Fruit fly (Drosophila melanogaster) whole organism, embryonic: ENCODE measurements around the gene CG5521.

Experiments
- ATbp ChIP-seq: fragments of 200-800 bp; sonication (Bioruptor generic); optimal IDR thresholded peaks from 2 replicates; lab custom pipeline; 2017; ENCODE audit warnings: missing biosample characterization, mild to moderate bottlenecking, missing genetic modification characterization, missing genetic modification reagents
- Abd-B ChIP-seq: fragments of 200-800 bp; sonication (Bioruptor generic); optimal IDR thresholded peaks from 2 replicates; lab custom pipeline; 2018; ENCODE audit warnings: missing biosample characterization, mild to moderate bottlenecking, missing genetic modification characterization, moderate library complexity
- Antp ChIP-seq: fragments of 200-800 bp; sonication (Bioruptor generic); optimal IDR thresholded peaks from 3 replicates; lab custom pipeline; 2016; ENCODE audit warnings: missing biosample characterization, missing genetic modification characterization
- BtbVII ChIP-seq: fragments of 200-800 bp; sonication (Bioruptor generic); optimal IDR thresholded peaks from 3 replicates; lab custom pipeline; 2017; ENCODE audit warnings: missing biosample characterization, mild to moderate bottlenecking, missing genetic modification characterization
- Bteb2 ChIP-seq: fragments of 200-800 bp; sonication (Bioruptor generic); optimal IDR thresholded peaks from 2 replicates; lab custom pipeline; 2016; ENCODE audit warnings: missing biosample characterization, missing genetic modification characterization
- CG12071 ChIP-seq: fragments of 200-800 bp; sonication (Bioruptor generic); optimal IDR thresholded peaks from 3 replicates; lab custom pipeline; 2018; ENCODE audit warnings: missing biosample characterization, mild to moderate bottlenecking, missing genetic modification characterization
- CG12299 ChIP-seq: fragments of 200-800 bp; sonication (Bioruptor generic); optimal IDR thresholded peaks from 2 replicates; lab custom pipeline; 2018; ENCODE audit warnings: missing biosample characterization, mild to moderate bottlenecking, missing genetic modification characterization
- CG12391 ChIP-seq: fragments of 200-800 bp; sonication (Bioruptor generic); optimal IDR thresholded peaks from 3 replicates; lab custom pipeline; 2018; ENCODE audit warnings: missing biosample characterization, mild to moderate bottlenecking, missing genetic modification characterization, moderate library complexity
- CG13287 ChIP-seq: fragments of 200-800 bp; sonication (Bioruptor generic); IDR thresholded peaks from 2 replicates; pipeline ENCODE4 v1.3.6; 2022; ENCODE audit warnings: missing biosample characterization, missing genetic modification characterization; ENCODE audit not compliant: partially characterized antibody
- CG16815 ChIP-seq: fragments of 200-800 bp; sonication (Bioruptor generic); optimal IDR thresholded peaks from 3 replicates; lab custom pipeline; 2017; ENCODE audit warnings: missing biosample characterization, mild to moderate bottlenecking, missing genetic modification characterization
- CG17829 ChIP-seq: fragments of 200-800 bp; optimal IDR thresholded peaks from 2 replicates; lab custom pipeline; 2019; ENCODE audit warnings: missing biosample characterization, mild to moderate bottlenecking, missing genetic modification characterization, moderate library complexity
- CG18011 ChIP-seq: fragments of 200-800 bp; sonication (Bioruptor generic); optimal IDR thresholded peaks from 2 replicates; lab custom pipeline; 2017; ENCODE audit warnings: missing biosample characterization, missing genetic modification characterization, mild to moderate bottlenecking, moderate library complexity, missing genotype
- CG3065 ChIP-seq: fragments of 200-800 bp; sonication (Bioruptor generic); optimal IDR thresholded peaks from 2 replicates; lab custom pipeline; 2016; ENCODE audit warnings: missing biosample characterization, missing genetic modification characterization
- CG32532 ChIP-seq: fragments of 200-800 bp; sonication (Bioruptor generic); IDR thresholded peaks from 2 replicates; pipeline ENCODE4 v1.3.6; 2022; ENCODE audit warnings: missing biosample characterization, missing genetic modification characterization
- CG32767 ChIP-seq: fragments of 200-800 bp; sonication (Bioruptor generic); IDR thresholded peaks from 2 replicates; pipeline ENCODE4 v1.3.6; 2022; ENCODE audit warnings: missing biosample characterization, missing genetic modification characterization
- CG4424 ChIP-seq: fragments of 200-800 bp; sonication (Bioruptor generic); optimal IDR thresholded peaks from 3 replicates; lab custom pipeline; 2016; ENCODE audit warnings: missing biosample characterization, missing genetic modification characterization
- CG9215 ChIP-seq: fragments of 200-800 bp; sonication (Bioruptor generic); IDR thresholded peaks from 2 replicates; pipeline ENCODE4 v1.3.6; 2022; ENCODE audit warnings: missing biosample characterization, missing genetic modification characterization
- CG9609 ChIP-seq: fragments of 200-800 bp; sonication (Bioruptor generic); optimal IDR thresholded peaks from 3 replicates; lab custom pipeline; 2016; ENCODE audit warnings: missing biosample characterization, missing genetic modification characterization
- CG9932 ChIP-seq: fragments of 200-800 bp; sonication (Bioruptor generic); IDR thresholded peaks from 2 replicates; pipeline ENCODE4 v1.3.6; 2022; ENCODE audit warnings: missing biosample characterization, missing genetic modification characterization
- Camta ChIP-seq: fragments of 200-800 bp; sonication (Bioruptor generic); optimal IDR thresholded peaks from 2 replicates; lab custom pipeline; 2016; ENCODE audit warnings: missing biosample characterization, missing genetic modification characterization
- Dek ChIP-seq: fragments of 200-800 bp; sonication (Bioruptor generic); optimal IDR thresholded peaks from 3 replicates; lab custom pipeline; 2019; ENCODE audit warnings: missing biosample characterization, mild to moderate bottlenecking, missing genetic modification characterization, moderate library complexity
- Dll ChIP-seq: fragments of 200-800 bp; sonication (Bioruptor generic); IDR thresholded peaks from 4 replicates; pipeline ENCODE4 v1.3.6; 2022; ENCODE audit warnings: missing biosample characterization, missing genetic modification characterization; ENCODE audit not compliant: partially characterized antibody
- Drgx ChIP-seq: fragments of 200-800 bp; sonication (Bioruptor generic); IDR thresholded peaks from 2 replicates; pipeline ENCODE4 v1.3.6; 2022; ENCODE audit warnings: missing biosample characterization, missing genetic modification characterization
- Ets97D ChIP-seq: fragments of 200-800 bp; sonication (Bioruptor generic); optimal IDR thresholded peaks from 3 replicates; lab custom pipeline; 2016; ENCODE audit warnings: missing biosample characterization, missing genetic modification characterization
- Fer1 ChIP-seq: fragments of 200-800 bp; sonication (Bioruptor generic); optimal IDR thresholded peaks from 2 replicates; lab custom pipeline; 2017; ENCODE audit warnings: missing biosample characterization, mild to moderate bottlenecking, missing genetic modification characterization
- HLH54F ChIP-seq: fragments of 200-800 bp; sonication (Bioruptor generic); optimal IDR thresholded peaks from 3 replicates; lab custom pipeline; 2016; ENCODE audit warnings: missing biosample characterization, missing genetic modification characterization
- Hmx ChIP-seq: fragments of 200-800 bp; sonication (Bioruptor generic); optimal IDR thresholded peaks from 2 replicates; lab custom pipeline; 2016; ENCODE audit warnings: missing biosample characterization, missing genetic modification characterization
- Hr3 ChIP-seq: fragments of 200-800 bp; sonication (Bioruptor generic); optimal IDR thresholded peaks from 3 replicates; lab custom pipeline; 2016; ENCODE audit warnings: missing biosample characterization, missing genetic modification characterization
- Mes4 ChIP-seq: fragments of 200-800 bp; sonication (Bioruptor generic); optimal IDR thresholded peaks from 2 replicates; lab custom pipeline; 2016; ENCODE audit warnings: missing biosample characterization, missing genetic modification characterization
- Oaz ChIP-seq: fragments of 200-800 bp; sonication (Bioruptor generic); IDR thresholded peaks from 2 replicates; pipeline ENCODE4 v1.3.6; 2022; ENCODE audit warnings: missing biosample characterization, missing genetic modification characterization
- Sin3A ChIP-seq: fragments of >200 bp; optimal IDR thresholded peaks from 2 replicates; lab custom pipeline; 2018
- bbx ChIP-seq: fragments of 200-800 bp; sonication (Bioruptor generic); IDR thresholded peaks from 2 replicates; pipeline ENCODE4 v1.3.6; 2022; ENCODE audit warnings: missing biosample characterization, missing genetic modification characterization; ENCODE audit not compliant: partially characterized antibody
- bsh ChIP-seq, 2 experiments: fragments of 200-800 bp; sonication (Bioruptor generic); optimal IDR thresholded peaks; 2 replicates each; lab custom pipeline; 2017 to 2018; ENCODE audit warnings: mild to moderate bottlenecking in 2 of 2, missing biosample characterization in 2 of 2, missing genetic modification characterization in 2 of 2, moderate library complexity in 1 of 2
- cas ChIP-seq: fragments of 200-800 bp; sonication (Bioruptor generic); IDR thresholded peaks from 2 replicates; pipeline ENCODE4 v1.3.6; 2022; ENCODE audit warnings: missing biosample characterization, missing genetic modification characterization
- cwo ChIP-seq: fragments of 200-800 bp; sonication (Bioruptor generic); optimal IDR thresholded peaks from 3 replicates; lab custom pipeline; 2017; ENCODE audit warnings: missing biosample characterization, missing genetic modification characterization, mild to moderate bottlenecking, moderate library complexity, missing genetic modification reagents
- eve ChIP-seq, 2 experiments: fragments of >200 bp; optimal IDR thresholded peaks; 2 replicates each; lab custom pipeline; 2017; ENCODE audit warnings: missing biosample characterization in 2 of 2, missing genetic modification characterization in 2 of 2
- fd102C ChIP-seq: fragments of 200-800 bp; sonication (Bioruptor generic); optimal IDR thresholded peaks from 2 replicates; lab custom pipeline; 2018; ENCODE audit warnings: missing biosample characterization, mild to moderate bottlenecking, missing genetic modification characterization, moderate library complexity
- ftz-f1 ChIP-seq: fragments of 200-800 bp; sonication (Bioruptor generic); optimal IDR thresholded peaks from 2 replicates; lab custom pipeline; 2016; ENCODE audit warnings: missing biosample characterization, missing genetic modification characterization
- gcm ChIP-seq: fragments of 200-800 bp; sonication (Bioruptor generic); optimal IDR thresholded peaks from 2 replicates; lab custom pipeline; 2019; ENCODE audit warnings: missing biosample characterization, mild to moderate bottlenecking, missing genetic modification characterization, moderate library complexity
- grn ChIP-seq: fragments of 200-800 bp; sonication (Bioruptor generic); optimal IDR thresholded peaks from 3 replicates; lab custom pipeline; 2017; ENCODE audit warnings: missing biosample characterization, missing genetic modification characterization
- h ChIP-seq: fragments of >200 bp; optimal IDR thresholded peaks from 2 replicates; lab custom pipeline; 2017
- mam ChIP-seq: fragments of 200-800 bp; sonication (Bioruptor generic); optimal IDR thresholded peaks from 3 replicates; lab custom pipeline; 2016; ENCODE audit warnings: missing biosample characterization, missing genetic modification characterization
- mirr ChIP-seq: fragments of 200-800 bp; sonication (Bioruptor generic); optimal IDR thresholded peaks from 3 replicates; lab custom pipeline; 2018; ENCODE audit warnings: missing biosample characterization, mild to moderate bottlenecking, missing genetic modification characterization
- org-1 ChIP-seq: fragments of 200-800 bp; sonication (Bioruptor generic); optimal IDR thresholded peaks from 2 replicates; lab custom pipeline; 2017; ENCODE audit warnings: missing biosample characterization, missing genetic modification characterization
- psq ChIP-seq: fragments of 200-800 bp; sonication (Bioruptor generic); optimal IDR thresholded peaks from 2 replicates; lab custom pipeline; 2017; ENCODE audit warnings: missing biosample characterization, missing genetic modification characterization
- sr ChIP-seq: fragments of 200-800 bp; sonication (Bioruptor generic); IDR thresholded peaks from 3 replicates; pipeline ENCODE4 v1.3.6; 2022; ENCODE audit warnings: missing biosample characterization, missing genetic modification characterization
- tap ChIP-seq: fragments of 200-800 bp; optimal IDR thresholded peaks from 3 replicates; lab custom pipeline; 2019; ENCODE audit warnings: missing biosample characterization, mild to moderate bottlenecking, missing genetic modification characterization, moderate library complexity
- trem ChIP-seq: fragments of 200-800 bp; optimal IDR thresholded peaks from 3 replicates; lab custom pipeline; 2019; ENCODE audit warnings: missing biosample characterization, mild to moderate bottlenecking, missing genetic modification characterization, moderate library complexity
- unc-4 ChIP-seq: fragments of 200-800 bp; sonication (Bioruptor generic); IDR thresholded peaks from 2 replicates; pipeline ENCODE4 v1.3.6; 2022; ENCODE audit warnings: missing biosample characterization, missing genetic modification characterization; ENCODE audit not compliant: partially characterized antibody
- vnd ChIP-seq: fragments of 200-800 bp; sonication (Bioruptor generic); IDR thresholded peaks from 3 replicates; pipeline ENCODE4 v1.3.6; 2022; ENCODE audit warnings: missing biosample characterization, missing genetic modification characterization; ENCODE audit not compliant: partially characterized antibody

CG5521 gene

dm6 chr3R:26968823-26969638 lies 2.3 kb downstream of the CG5521 start (continued):
- TF ChIP-seq bbx (GFP tag; lab: Robert Waterston, UW), result no peak
- TF ChIP-seq grn, result peak; percentile 53
- TF ChIP-seq CG9932, result 0 out of 2 replicates have a peak, but pooled peaks have one; percentile 16
- no peak for TF ChIP-seq Oaz (GFP tag; lab: Robert Waterston, UW)
- TF ChIP-seq Mes4 (GFP tag; lab: Kevin White, UChicago), result no peak
- TF ChIP-seq Hr3, result peak; percentile 14
- no peak for TF ChIP-seq Ets97D (GFP tag; lab: Kevin White, UChicago)
- TF ChIP-seq h (lab: Kevin White, UChicago), result no peak
- no peak for TF ChIP-seq cwo (GFP tag; lab: Kevin White, UChicago)
- no peak for TF ChIP-seq CG16815 (GFP tag; lab: Kevin White, UChicago)
- no peak for TF ChIP-seq CG12299
- TF ChIP-seq trem, result peak; percentile 2
- TF ChIP-seq ATbp (GFP tag; lab: Kevin White, UChicago), result peak; percentile 3
- no peak for TF ChIP-seq Hmx (GFP tag; lab: Kevin White, UChicago)
- peak; percentile 21 for TF ChIP-seq gcm (GFP tag; lab: Kevin White, UChicago)
- TF ChIP-seq sr (GFP tag; lab: Robert Waterston, UW), result no peak
- TF ChIP-seq ftz-f1 (GFP tag; lab: Kevin White, UChicago), result no peak
- TF ChIP-seq Abd-B, result no peak
- TF ChIP-seq vnd (GFP tag; lab: Robert Waterston, UW), result no peak
- no peak for TF ChIP-seq Fer1
- peak; percentile 50 for TF ChIP-seq CG32532 (GFP tag; lab: Robert Waterston, UW)
- no peak for TF ChIP-seq Drgx (GFP tag; lab: Robert Waterston, UW)
- TF ChIP-seq Bteb2 (GFP tag; lab: Kevin White, UChicago), result no peak
- TF ChIP-seq bsh (GFP tag; optimal IDR thresholded peaks at IDR 0.05; lab: Kevin White, UChicago), result peak in 1 of 2 experiments; percentile 58
- TF ChIP-seq Antp, result no peak
- no peak for TF ChIP-seq CG12071 (GFP tag; lab: Kevin White, UChicago)
- no peak for TF ChIP-seq mam (GFP tag; lab: Kevin White, UChicago)
- no peak for TF ChIP-seq cas
- no peak for TF ChIP-seq Dll (GFP tag; lab: Robert Waterston, UW)
- TF ChIP-seq CG13287 (GFP tag; lab: Robert Waterston, UW), result no peak
- TF ChIP-seq Dek (tag; lab: Kevin White, UChicago), result no peak
- no peak for TF ChIP-seq CG9215 (GFP tag; lab: Robert Waterston, UW)
- no peak for TF ChIP-seq Camta (GFP tag; lab: Kevin White, UChicago)
- no peak for TF ChIP-seq unc-4
- peak; percentile 11 for TF ChIP-seq CG17829 (tag; lab: Kevin White, UChicago)
- peak; percentile 86 for TF ChIP-seq mirr (GFP tag; lab: Kevin White, UChicago)
- TF ChIP-seq CG4424, result no peak
- no peak for TF ChIP-seq HLH54F (GFP tag; lab: Kevin White, UChicago)
- peak; percentile 64 for TF ChIP-seq psq
- no peak for TF ChIP-seq CG3065 (GFP tag; lab: Kevin White, UChicago)
- no peak for TF ChIP-seq org-1
- no peak for TF ChIP-seq BtbVII (GFP tag; lab: Kevin White, UChicago)
- TF ChIP-seq CG32767 (GFP tag; lab: Robert Waterston, UW), result no peak
- no peak for TF ChIP-seq CG9609 (GFP tag; lab: Kevin White, UChicago)
- TF ChIP-seq Sin3A (lab: Kevin White, UChicago), result no peak
- TF ChIP-seq CG18011 (GFP tag; lab: Kevin White, UChicago), result no peak
- TF ChIP-seq fd102C (GFP tag; lab: Kevin White, UChicago), result no peak
- TF ChIP-seq eve (GFP tag; optimal IDR thresholded peaks at IDR 0.05; lab: Kevin White, UChicago), result no peak
- TF ChIP-seq CG12391 (tag; lab: Kevin White, UChicago), result peak; percentile 58
- no peak for TF ChIP-seq tap (tag; lab: Kevin White, UChicago)
